Worm (Caenorhabditis elegans) whole organism, midembryonic: ENCODE measurements around the gene F43C1.5.

Experiments
- T22C8.4 ChIP-seq: fragments of 200-800 bp; sonication (Bioruptor generic); IDR thresholded peaks from 2 replicates; pipeline ENCODE4 v1.3.6; 2022; ENCODE audit warnings: missing genetic modification characterization, missing compliant biosample characterization
- cog-1 ChIP-seq: sonication (generic microtip); optimal IDR thresholded peaks from 2 replicates; lab custom pipeline; 2016; ENCODE audit warnings: missing genetic modification characterization, missing compliant biosample characterization
- flt-1 ChIP-seq: fragments of 200-800 bp; sonication (Bioruptor generic); IDR thresholded peaks from 2 replicates; pipeline ENCODE4 v1.3.6; 2022; ENCODE audit warnings: missing genetic modification characterization, missing compliant biosample characterization
- med-1 ChIP-seq: sonication (generic microtip); optimal IDR thresholded peaks from 2 replicates; lab custom pipeline; 2017; ENCODE audit warnings: missing genetic modification characterization, mild to moderate bottlenecking, missing compliant biosample characterization, antibody characterized with exemption, missing genetic modification reagents; ENCODE audit not compliant: insufficient read depth
- ref-1 ChIP-seq: fragments of 200-800 bp; sonication (Bioruptor generic); conservative IDR thresholded peaks from 2 replicates; pipeline ENCODE4 v1.3.6; 2022; ENCODE audit warnings: missing genetic modification reagents, missing genetic modification characterization, missing compliant biosample characterization
- ztf-23 ChIP-seq: fragments of 200-800 bp; sonication (Bioruptor generic); IDR thresholded peaks from 2 replicates; pipeline ENCODE4 v1.3.6; 2022; ENCODE audit warnings: missing genetic modification reagents, missing genetic modification characterization, missing compliant biosample characterization
- ztf-29 ChIP-seq: fragments of 200-800 bp; sonication (Bioruptor generic); IDR thresholded peaks from 2 replicates; pipeline ENCODE4 v1.3.6; 2022; ENCODE audit warnings: missing genetic modification reagents, missing genetic modification characterization, missing compliant biosample characterization

DNA sequence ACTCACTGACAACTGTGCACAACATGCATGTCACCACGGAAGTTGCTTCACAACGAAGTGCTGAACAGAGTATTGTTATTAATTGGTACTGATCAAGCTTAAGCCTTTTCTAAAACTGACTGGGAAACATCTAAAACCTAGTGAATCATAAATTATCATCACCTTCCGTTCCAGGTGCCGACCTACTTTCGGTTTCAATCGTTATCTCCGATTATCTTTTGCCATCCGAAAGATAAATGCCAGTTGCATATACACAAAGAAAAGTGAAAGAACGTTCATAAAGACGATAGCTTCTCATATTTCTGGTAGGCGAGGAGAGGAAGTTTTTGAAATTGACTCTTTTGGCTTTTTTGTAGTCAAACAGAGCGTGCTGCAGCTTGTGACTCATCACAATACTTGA lies 39.3 kb upstream of the F43C1.5 start:
- TF ChIP-seq flt-1 (GFP tag; lab: Robert Waterston, UW), result no peak
- no peak for TF ChIP-seq ztf-23 (GFP tag; lab: Robert Waterston, UW)
- 0 out of 2 replicates have a peak, but pooled peaks have one; percentile 37 for TF ChIP-seq ztf-29 (GFP tag; lab: Robert Waterston, UW)
- TF ChIP-seq T22C8.4 (GFP tag; lab: Robert Waterston, UW), result no peak
- TF ChIP-seq ref-1, result no peak
- no peak for TF ChIP-seq med-1 (GFP tag; lab: Kevin White, UChicago)
- TF ChIP-seq cog-1 (tag; lab: Kevin White, UChicago), result no peak
